Worm (Caenorhabditis elegans) whole organism, young adult: ENCODE measurements around the gene let-711.
"Not testable (repeated sequence)": the region's sequence is repeated elsewhere in the genome, so short reads cannot be mapped to it uniquely, and the experiment has no call there.

ENCODE experiments used
- C06A6.2 ChIP-seq: fragments of 200-800 bp; sonication (Bioruptor generic); conservative IDR thresholded peaks from 2 replicates; pipeline ENCODE4 v1.3.6; 2022; ENCODE audit warnings: missing genetic modification characterization, missing compliant biosample characterization
- C17E4.6 ChIP-seq: fragments of 200-800 bp; sonication (Bioruptor generic); IDR thresholded peaks from 2 replicates; pipeline ENCODE4 v1.3.6; 2022; ENCODE audit warnings: missing genetic modification reagents, missing genetic modification characterization, missing compliant biosample characterization
- F49E8.2 ChIP-seq: sonication (generic microtip); optimal IDR thresholded peaks from 3 replicates; lab custom pipeline; 2017; ENCODE audit warnings: missing genetic modification characterization, mild to moderate bottlenecking, missing compliant biosample characterization, antibody characterized with exemption, moderate library complexity; ENCODE audit not compliant: insufficient read depth
- F52B5.7 ChIP-seq: sonication (generic microtip); optimal IDR thresholded peaks from 2 replicates; lab custom pipeline; 2016; ENCODE audit warnings: mild to moderate bottlenecking, missing genetic modification characterization, missing compliant biosample characterization
- F57C9.4 ChIP-seq: sonication (generic microtip); optimal IDR thresholded peaks from 2 replicates; lab custom pipeline; 2017; ENCODE audit warnings: mild to moderate bottlenecking, missing genetic modification characterization, missing compliant biosample characterization
- K11D2.4 ChIP-seq: fragments of 200-800 bp; sonication (Bioruptor generic); IDR thresholded peaks from 2 replicates; pipeline ENCODE4 v1.3.6; 2022; ENCODE audit warnings: missing genetic modification reagents, missing genetic modification characterization, missing compliant biosample characterization
- Y95B8A.8 ChIP-seq: fragments of 200-800 bp; sonication (Bioruptor generic); IDR thresholded peaks from 2 replicates; pipeline ENCODE4 v1.3.6; 2022; ENCODE audit warnings: missing genetic modification reagents, missing genetic modification characterization, missing compliant biosample characterization
- ceh-58 ChIP-seq: fragments of 200-800 bp; sonication (Bioruptor generic); IDR thresholded peaks from 2 replicates; pipeline ENCODE4 v1.3.6; 2022; ENCODE audit warnings: missing genetic modification characterization, missing compliant biosample characterization
- madf-6 ChIP-seq: fragments of 200-800 bp; sonication (Bioruptor generic); IDR thresholded peaks from 2 replicates; pipeline ENCODE4 v1.3.6; 2022; ENCODE audit warnings: missing genetic modification reagents, missing genetic modification characterization, missing compliant biosample characterization
- madf-8 ChIP-seq: fragments of 200-800 bp; sonication (Bioruptor generic); conservative IDR thresholded peaks from 2 replicates; pipeline ENCODE4 v1.3.6; 2022; ENCODE audit warnings: missing genetic modification reagents, missing genetic modification characterization, missing compliant biosample characterization
- mes-4 ChIP-seq: sonication (generic microtip); optimal IDR thresholded peaks from 2 replicates; lab custom pipeline; 2016; ENCODE audit warnings: missing genotype, missing genetic modification characterization, missing compliant biosample characterization
- snpc-4 ChIP-seq, 5 experiments: fragments of 150-350 bp in 1 of 5; sonication (generic microtip) in 4 of 5; optimal IDR thresholded peaks; 2 replicates each; lab custom pipeline; 2014 to 2018; ENCODE audit warnings: missing genetic modification characterization in 5 of 5, missing biosample characterization in 3 of 5, antibody characterized with exemption in 2 of 5, mild to moderate bottlenecking in 2 of 5, missing compliant biosample characterization in 2 of 5, missing genotype in 2 of 5, moderate library complexity in 2 of 5, missing genetic modification reagents in 1 of 5
- unc-62 ChIP-seq: fragments of 150-350 bp; optimal IDR thresholded peaks from 2 replicates; lab custom pipeline; 2014; ENCODE audit warnings: missing biosample characterization, missing genetic modification reagents, missing genetic modification characterization

DNA sequence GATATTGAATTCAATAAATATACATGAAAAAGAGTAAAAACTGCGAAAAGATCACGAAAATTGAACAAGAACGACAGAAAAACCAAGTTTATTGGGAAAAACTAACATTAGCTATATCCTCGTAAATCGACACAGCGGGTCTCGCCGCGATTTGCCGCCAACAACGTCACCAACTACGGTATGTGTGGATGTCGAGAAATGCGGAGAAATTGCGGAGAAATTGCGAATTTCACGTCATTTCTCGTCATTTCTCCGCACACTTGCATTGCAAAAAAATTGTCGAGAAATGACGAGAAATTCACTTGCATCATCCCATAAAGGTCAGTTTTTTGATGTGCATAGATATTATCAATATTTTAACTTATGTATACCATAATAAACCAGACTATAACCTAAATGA lies 38.6 kb downstream of the let-711 start:
- TF ChIP-seq snpc-4 (GFP tag; optimal IDR thresholded peaks at IDR 0.05; lab: Kevin White, UChicago); snpc-4 (tag; optimal IDR thresholded peaks at IDR 0.05; lab: Kevin White, UChicago); madf-8 (GFP tag; lab: Robert Waterston, UW); F57C9.4; unc-62; ceh-58 (GFP tag; lab: Robert Waterston, UW); mes-4 (tag; lab: Kevin White, UChicago); Y95B8A.8 (GFP tag; lab: Robert Waterston, UW); F52B5.7; K11D2.4 (GFP tag; lab: Robert Waterston, UW); C17E4.6 (GFP tag; lab: Robert Waterston, UW); C06A6.2 (GFP tag; lab: Robert Waterston, UW); F49E8.2 (tag; lab: Kevin White, UChicago): not testable (repeated sequence)
- TF ChIP-seq madf-6, result peak; percentile 40; the same call in 1 of the 2 replicates
